Fruit fly (Drosophila melanogaster) whole organism, embryonic: Measurements from ENCODE around the gene Syp.

Source experiments
- B-H2 ChIP-seq: fragments of 200-800 bp; sonication (Bioruptor generic); optimal IDR thresholded peaks from 2 replicates; lab custom pipeline; 2018; ENCODE audit warnings: missing biosample characterization, mild to moderate bottlenecking, missing genetic modification characterization
- CG10209 ChIP-seq: fragments of 200-800 bp; sonication (Bioruptor generic); optimal IDR thresholded peaks from 3 replicates; lab custom pipeline; 2017; ENCODE audit warnings: missing biosample characterization, mild to moderate bottlenecking, missing genetic modification characterization, missing genetic modification reagents
- CG10543 ChIP-seq: fragments of 200-800 bp; sonication (Bioruptor generic); optimal IDR thresholded peaks from 3 replicates; lab custom pipeline; 2017; ENCODE audit warnings: missing biosample characterization, mild to moderate bottlenecking, missing genetic modification characterization, moderate library complexity
- CG11085 ChIP-seq: fragments of 200-800 bp; sonication (Bioruptor generic); IDR thresholded peaks from 2 replicates; pipeline ENCODE4 v1.3.6; 2022; ENCODE audit warnings: missing biosample characterization, missing genetic modification characterization
- CG12155 ChIP-seq: fragments of 200-800 bp; sonication (Bioruptor generic); optimal IDR thresholded peaks from 3 replicates; lab custom pipeline; 2016; ENCODE audit warnings: missing biosample characterization, missing genetic modification characterization
- CG13296 ChIP-seq: fragments of 200-800 bp; sonication (Bioruptor generic); optimal IDR thresholded peaks from 3 replicates; lab custom pipeline; 2018; ENCODE audit warnings: missing biosample characterization, mild to moderate bottlenecking, missing genetic modification characterization
- CG13624 ChIP-seq: fragments of 200-800 bp; sonication (Bioruptor generic); optimal IDR thresholded peaks from 2 replicates; lab custom pipeline; 2016; ENCODE audit warnings: missing biosample characterization, missing genetic modification characterization
- CG13894 ChIP-seq: fragments of 200-800 bp; sonication (Bioruptor generic); optimal IDR thresholded peaks from 3 replicates; lab custom pipeline; 2018; ENCODE audit warnings: missing biosample characterization, mild to moderate bottlenecking, missing genetic modification characterization, moderate library complexity
- CG14441 ChIP-seq: fragments of 200-800 bp; sonication (Bioruptor generic); IDR thresholded peaks from 2 replicates; pipeline ENCODE4 v1.3.6; 2022; ENCODE audit warnings: missing biosample characterization, missing genetic modification characterization
- CG14860 ChIP-seq: fragments of 200-800 bp; sonication (Bioruptor generic); IDR thresholded peaks from 3 replicates; pipeline ENCODE4 v1.3.6; 2022; ENCODE audit warnings: missing biosample characterization, missing genetic modification characterization; ENCODE audit not compliant: partially characterized antibody
- CG15696 ChIP-seq: fragments of 200-800 bp; sonication (Bioruptor generic); optimal IDR thresholded peaks from 2 replicates; lab custom pipeline; 2019; ENCODE audit warnings: missing biosample characterization, mild to moderate bottlenecking, missing genetic modification characterization, moderate library complexity
- CG16813 ChIP-seq: fragments of 200-800 bp; sonication (Bioruptor generic); IDR thresholded peaks from 3 replicates; pipeline ENCODE4 v1.3.6; 2022; ENCODE audit warnings: missing biosample characterization, missing genetic modification characterization; ENCODE audit not compliant: partially characterized antibody
- CG17359 ChIP-seq: fragments of 200-800 bp; sonication (Bioruptor generic); optimal IDR thresholded peaks from 3 replicates; lab custom pipeline; 2018; ENCODE audit warnings: missing biosample characterization, mild to moderate bottlenecking, missing genetic modification characterization, moderate library complexity
- CG2199 ChIP-seq: fragments of 200-800 bp; sonication (Bioruptor generic); IDR thresholded peaks from 3 replicates; pipeline ENCODE4 v1.3.6; 2022; ENCODE audit warnings: missing biosample characterization, missing genetic modification characterization
- CG2889 ChIP-seq: fragments of 200-800 bp; sonication (Bioruptor generic); IDR thresholded peaks from 3 replicates; pipeline ENCODE4 v1.3.6; 2022; ENCODE audit warnings: missing biosample characterization, missing genetic modification characterization
- CG33213 ChIP-seq: fragments of 200-800 bp; sonication (Bioruptor generic); optimal IDR thresholded peaks from 3 replicates; lab custom pipeline; 2016; ENCODE audit warnings: missing biosample characterization, missing genetic modification characterization
- CG42726 ChIP-seq: fragments of 200-800 bp; sonication (Bioruptor generic); IDR thresholded peaks from 2 replicates; pipeline ENCODE4 v1.3.6; 2022; ENCODE audit warnings: missing biosample characterization, missing genetic modification characterization; ENCODE audit not compliant: partially characterized antibody
- CG4617 ChIP-seq: fragments of 200-800 bp; sonication (Bioruptor generic); optimal IDR thresholded peaks from 3 replicates; lab custom pipeline; 2016; ENCODE audit warnings: missing biosample characterization, missing genetic modification characterization, borderline replicate concordance
- CG6765 ChIP-seq: fragments of 200-800 bp; sonication (Bioruptor generic); optimal IDR thresholded peaks from 3 replicates; lab custom pipeline; 2017; ENCODE audit warnings: missing biosample characterization, mild to moderate bottlenecking, missing genetic modification characterization
- CG8290 ChIP-seq, 3 experiments: fragments of 200-800 bp; sonication (Bioruptor generic); optimal IDR thresholded peaks; 2 replicates each; lab custom pipeline; 2016 to 2019; ENCODE audit warnings: missing biosample characterization in 3 of 3, missing genetic modification characterization in 3 of 3, mild to moderate bottlenecking in 2 of 3, moderate library complexity in 1 of 3
- CG8359 ChIP-seq: fragments of 200-800 bp; sonication (Bioruptor generic); optimal IDR thresholded peaks from 2 replicates; lab custom pipeline; 2017; ENCODE audit warnings: missing biosample characterization, mild to moderate bottlenecking, missing genetic modification characterization, borderline replicate concordance
- CG9609 ChIP-seq: fragments of 200-800 bp; sonication (Bioruptor generic); optimal IDR thresholded peaks from 3 replicates; lab custom pipeline; 2016; ENCODE audit warnings: missing biosample characterization, missing genetic modification characterization
- CG9932 ChIP-seq: fragments of 200-800 bp; sonication (Bioruptor generic); IDR thresholded peaks from 2 replicates; pipeline ENCODE4 v1.3.6; 2022; ENCODE audit warnings: missing biosample characterization, missing genetic modification characterization
- Doc2 ChIP-seq: fragments of 200-800 bp; sonication (Bioruptor generic); IDR thresholded peaks from 2 replicates; pipeline ENCODE4 v1.3.6; 2022; ENCODE audit warnings: missing biosample characterization, missing genetic modification characterization
- Ets97D ChIP-seq: fragments of 200-800 bp; sonication (Bioruptor generic); optimal IDR thresholded peaks from 3 replicates; lab custom pipeline; 2016; ENCODE audit warnings: missing biosample characterization, missing genetic modification characterization
- Med ChIP-seq: fragments of 200-800 bp; sonication (Bioruptor generic); peaks from one replicate; lab custom pipeline; 2016; ENCODE audit warnings: missing biosample characterization, missing genetic modification characterization, mild to moderate bottlenecking, inconsistent platforms, moderate library complexity
- TFAM ChIP-seq: fragments of 200-800 bp; sonication (Bioruptor generic); optimal IDR thresholded peaks from 2 replicates; lab custom pipeline; 2017; ENCODE audit warnings: missing biosample characterization, missing genetic modification characterization, inconsistent platforms
- Trl ChIP-seq, 3 experiments: fragments of >200 bp in 2 of 3; fragments of 200-800 bp in 1 of 3; sonication (Bioruptor generic) in 1 of 3; optimal IDR thresholded peaks; 2 replicates in 1 of 3; 3 replicates in 2 of 3; lab custom pipeline; 2016 to 2017; ENCODE audit warnings: missing biosample characterization in 1 of 3, missing genetic modification characterization in 1 of 3
- Vsx1 ChIP-seq: fragments of 200-800 bp; sonication (Bioruptor generic); optimal IDR thresholded peaks from 2 replicates; lab custom pipeline; 2017; ENCODE audit warnings: missing biosample characterization, mild to moderate bottlenecking, missing genetic modification characterization, missing genetic modification reagents
- ase ChIP-seq: fragments of 200-800 bp; sonication (Bioruptor generic); IDR thresholded peaks from 3 replicates; pipeline ENCODE4 v1.3.6; 2022; ENCODE audit warnings: missing biosample characterization, missing genetic modification characterization
- ash1 ChIP-seq: fragments of 200-800 bp; sonication (Bioruptor generic); optimal IDR thresholded peaks from 2 replicates; lab custom pipeline; 2018; ENCODE audit warnings: missing biosample characterization, mild to moderate bottlenecking, missing genetic modification characterization
- bab2 ChIP-seq: fragments of 200-800 bp; sonication (Bioruptor generic); optimal IDR thresholded peaks from 2 replicates; lab custom pipeline; 2016; ENCODE audit warnings: missing biosample characterization, missing genetic modification characterization
- chinmo ChIP-seq: fragments of 200-800 bp; sonication (Bioruptor generic); IDR thresholded peaks from 4 replicates; pipeline ENCODE4 v1.3.6; 2022; ENCODE audit warnings: missing biosample characterization, missing genetic modification characterization; ENCODE audit not compliant: partially characterized antibody
- croc ChIP-seq: fragments of 200-800 bp; sonication (Bioruptor generic); conservative IDR thresholded peaks from 3 replicates; pipeline ENCODE4 v1.3.6; 2022; ENCODE audit warnings: missing biosample characterization, missing genetic modification characterization
- cwo ChIP-seq: fragments of 200-800 bp; sonication (Bioruptor generic); optimal IDR thresholded peaks from 3 replicates; lab custom pipeline; 2017; ENCODE audit warnings: missing biosample characterization, missing genetic modification characterization, mild to moderate bottlenecking, moderate library complexity, missing genetic modification reagents
- dan ChIP-seq: fragments of 200-800 bp; sonication (Bioruptor generic); IDR thresholded peaks from 2 replicates; pipeline ENCODE4 v1.3.6; 2022; ENCODE audit warnings: missing biosample characterization, missing genetic modification characterization
- exex ChIP-seq: fragments of 200-800 bp; sonication (Bioruptor generic); optimal IDR thresholded peaks from 4 replicates; lab custom pipeline; 2018; ENCODE audit warnings: missing biosample characterization, mild to moderate bottlenecking, missing genetic modification characterization, moderate library complexity
- gcm2 ChIP-seq: fragments of 200-800 bp; sonication (Bioruptor generic); optimal IDR thresholded peaks from 2 replicates; lab custom pipeline; 2016; ENCODE audit warnings: missing biosample characterization, missing genetic modification characterization
- lab ChIP-seq: fragments of 200-800 bp; sonication (Bioruptor generic); optimal IDR thresholded peaks from 3 replicates; lab custom pipeline; 2017; ENCODE audit warnings: missing biosample characterization, missing genetic modification characterization, mild to moderate bottlenecking, moderate library complexity, missing genetic modification reagents
- mirr ChIP-seq: fragments of 200-800 bp; sonication (Bioruptor generic); optimal IDR thresholded peaks from 3 replicates; lab custom pipeline; 2018; ENCODE audit warnings: missing biosample characterization, mild to moderate bottlenecking, missing genetic modification characterization
- odd ChIP-seq: fragments of 200-800 bp; sonication (Bioruptor generic); optimal IDR thresholded peaks from 2 replicates; lab custom pipeline; 2017; ENCODE audit warnings: missing biosample characterization, mild to moderate bottlenecking, missing genetic modification characterization
- p53 ChIP-seq: fragments of 200-800 bp; sonication (Bioruptor generic); optimal IDR thresholded peaks from 2 replicates; lab custom pipeline; 2016; ENCODE audit warnings: missing biosample characterization, missing genetic modification characterization
- slbo ChIP-seq: fragments of 200-800 bp; sonication (Bioruptor generic); IDR thresholded peaks from 2 replicates; pipeline ENCODE4 v1.3.6; 2022; ENCODE audit warnings: missing biosample characterization, missing genetic modification characterization
- tap ChIP-seq: fragments of 200-800 bp; optimal IDR thresholded peaks from 3 replicates; lab custom pipeline; 2019; ENCODE audit warnings: missing biosample characterization, mild to moderate bottlenecking, missing genetic modification characterization, moderate library complexity
- tx ChIP-seq: fragments of 200-800 bp; sonication (Bioruptor generic); optimal IDR thresholded peaks from 2 replicates; lab custom pipeline; 2016; ENCODE audit warnings: missing biosample characterization, missing genetic modification characterization
- unpg ChIP-seq: fragments of 200-800 bp; sonication (Bioruptor generic); optimal IDR thresholded peaks from 3 replicates; lab custom pipeline; 2018; ENCODE audit warnings: missing biosample characterization, mild to moderate bottlenecking, missing genetic modification characterization, moderate library complexity
- vfl ChIP-seq: fragments of 200-800 bp; sonication (Bioruptor generic); optimal IDR thresholded peaks from 2 replicates; lab custom pipeline; 2016; ENCODE audit warnings: missing biosample characterization, missing genetic modification characterization

Gene Syp

dm6 chr3R:20823704-20824454 is 67.3 kb downstream of the Syp start, which contains the start of gene CG17272 (continued):
- peak; percentile 17 for TF ChIP-seq CG13624 (GFP tag; lab: Kevin White, UChicago)
- no peak for TF ChIP-seq CG13894
- TF ChIP-seq unpg (GFP tag; lab: Kevin White, UChicago): no peak
- TF ChIP-seq chinmo (GFP tag; lab: Robert Waterston, UW): no peak
- TF ChIP-seq croc: no peak
- TF ChIP-seq CG8290 (GFP tag; optimal IDR thresholded peaks at IDR 0.05; lab: Kevin White, UChicago): peak; percentile 15
- TF ChIP-seq CG8290 (tag; optimal IDR thresholded peaks at IDR 0.05; lab: Kevin White, UChicago): peak in 1 of 2 experiments; percentile 28
- TF ChIP-seq CG13296 (GFP tag; lab: Kevin White, UChicago): peak; percentile 4
- TF ChIP-seq bab2 (GFP tag; lab: Kevin White, UChicago): no peak
- TF ChIP-seq CG2889 (GFP tag; lab: Robert Waterston, UW): no peak
- TF ChIP-seq dan (GFP tag; lab: Robert Waterston, UW): no peak
- TF ChIP-seq CG14860 (GFP tag; lab: Robert Waterston, UW): no peak
- no peak for TF ChIP-seq odd (GFP tag; lab: Kevin White, UChicago)
- TF ChIP-seq p53: no peak
- no peak for TF ChIP-seq CG33213 (GFP tag; lab: Kevin White, UChicago)
- TF ChIP-seq CG12155 (GFP tag; lab: Kevin White, UChicago): no peak
- TF ChIP-seq CG8359 (GFP tag; lab: Kevin White, UChicago): no peak
- TF ChIP-seq CG11085 (GFP tag; lab: Robert Waterston, UW): no peak
- TF ChIP-seq CG14441 (GFP tag; lab: Robert Waterston, UW): no peak
- TF ChIP-seq tx (GFP tag; lab: Kevin White, UChicago): no peak
- TF ChIP-seq CG4617 (GFP tag; lab: Kevin White, UChicago): peak; percentile 45

DNA sequence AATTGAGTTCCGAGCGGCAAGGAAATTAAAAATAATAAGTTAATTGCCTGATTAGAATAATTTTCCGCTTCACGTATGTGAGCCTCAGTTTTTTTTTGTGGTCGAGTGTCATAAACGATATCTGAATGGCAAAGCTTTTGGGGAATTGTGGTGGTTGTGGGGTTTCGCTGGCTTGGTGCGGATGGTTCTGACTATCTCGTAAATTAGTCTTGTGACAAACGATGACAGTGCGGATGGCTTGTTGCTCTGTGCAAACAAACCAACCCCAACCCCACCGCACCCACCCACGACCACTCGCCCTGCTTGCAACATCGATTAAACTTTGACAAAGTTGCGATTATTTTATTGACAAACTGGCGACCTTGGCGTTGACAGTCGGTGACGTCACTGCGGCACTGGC is 70.4 kb downstream of the Syp start:
- TF ChIP-seq CG9932 (GFP tag; lab: Robert Waterston, UW) (no peak), CG2199 (GFP tag; lab: Robert Waterston, UW) (0 out of 3 replicates have a peak, but pooled peaks have one; percentile 19), CG42726 (no peak), CG6765 (no peak), CG15696 (tag; lab: Kevin White, UChicago) (no peak), exex (tag; lab: Kevin White, UChicago) (peak; percentile 83), ase (GFP tag; lab: Robert Waterston, UW) (0 out of 3 replicates have a peak, but pooled peaks have one; percentile 14), CG17359 (tag; lab: Kevin White, UChicago) (no peak), B-H2 (GFP tag; lab: Kevin White, UChicago) (no peak), CG9609 (no peak), TFAM (GFP tag; lab: Kevin White, UChicago) (no peak), cwo (GFP tag; lab: Kevin White, UChicago) (peak; percentile 48), ash1 (GFP tag; lab: Kevin White, UChicago) (no peak), tap (tag; lab: Kevin White, UChicago) (no peak), slbo (GFP tag; lab: Robert Waterston, UW) (no peak), CG10543 (GFP tag; lab: Kevin White, UChicago) (peak; percentile 55), CG14441 (GFP tag; lab: Robert Waterston, UW) (no peak), Trl (optimal IDR thresholded peaks at IDR 0.05; lab: Kevin White, UChicago) (no peak), Trl (GFP tag; optimal IDR thresholded peaks at IDR 0.05; lab: Kevin White, UChicago) (no peak), CG13894 (no peak), Med (peak; percentile 51), Vsx1 (GFP tag; lab: Kevin White, UChicago) (no peak), vfl (GFP tag; lab: Kevin White, UChicago) (no peak), mirr (GFP tag; lab: Kevin White, UChicago) (peak; percentile 46), gcm2 (no peak), lab (GFP tag; lab: Kevin White, UChicago) (peak; percentile 62), CG16813 (0 out of 3 replicates have a peak, but pooled peaks have one; percentile 23), Ets97D (GFP tag; lab: Kevin White, UChicago) (no peak), Doc2 (GFP tag; lab: Robert Waterston, UW) (no peak), CG10209 (GFP tag; lab: Kevin White, UChicago) (no peak)
